Worm (Caenorhabditis elegans): ENCODE results near the gene ceh-19.

ce11 chrIV:7977452-7977940, 21.7 kb upstream of the ceh-19 start, which contains the start of gene ora-1:
- TF ChIP-seq dao-5 (tag; optimal IDR thresholded peaks at IDR 0.05) (no peak), him-1 (tag; optimal IDR thresholded peaks at IDR 0.05) (no peak), W03F9.2 (tag; optimal IDR thresholded peaks at IDR 0.05) (no peak)
